Worm (Caenorhabditis elegans) whole organism, L2 larva: Measurements from ENCODE around the gene cka-2.

Source experiments
- ZK546.5 ChIP-seq: sonication (generic microtip); optimal IDR thresholded peaks from 2 replicates; lab custom pipeline; 2017; ENCODE audit warnings: missing biosample characterization, missing genetic modification characterization
- ceh-82 ChIP-seq: fragments of 150-350 bp; optimal IDR thresholded peaks from 2 replicates; lab custom pipeline; 2014; ENCODE audit warnings: missing biosample characterization, missing genetic modification characterization
- gmeb-1 ChIP-seq: fragments of 150-350 bp; optimal IDR thresholded peaks from 2 replicates; lab custom pipeline; 2014; ENCODE audit warnings: missing biosample characterization, missing genetic modification characterization
- lin-11 ChIP-seq: fragments of 150-350 bp; sonication (generic microtip); optimal IDR thresholded peaks from 2 replicates; lab custom pipeline; 2014; ENCODE audit warnings: missing biosample characterization, missing genetic modification characterization, inconsistent platforms, mixed read lengths
- lin-39 ChIP-seq: fragments of 150-350 bp; optimal IDR thresholded peaks from 2 replicates; lab custom pipeline; 2014; ENCODE audit warnings: missing biosample characterization, missing genetic modification reagents, missing genetic modification characterization
- lsy-2 ChIP-seq, 2 experiments: fragments of 150-350 bp in 1 of 2; sonication (generic microtip) in 1 of 2; optimal IDR thresholded peaks; 2 replicates each; lab custom pipeline; 2014 to 2017; ENCODE audit warnings: missing biosample characterization in 2 of 2, missing genetic modification characterization in 2 of 2
- nhr-12 ChIP-seq: fragments of 150-350 bp; optimal IDR thresholded peaks from 2 replicates; lab custom pipeline; 2014; ENCODE audit warnings: missing biosample characterization, missing genetic modification characterization
- nhr-23 ChIP-seq: fragments of 150-350 bp; optimal IDR thresholded peaks from 2 replicates; lab custom pipeline; 2014; ENCODE audit warnings: missing biosample characterization, missing genetic modification reagents, missing genetic modification characterization
- nhr-77 ChIP-seq: fragments of 150-350 bp; optimal IDR thresholded peaks from 2 replicates; lab custom pipeline; 2014; ENCODE audit warnings: missing biosample characterization, missing genetic modification characterization
- peb-1 ChIP-seq: fragments of 150-350 bp; optimal IDR thresholded peaks from 2 replicates; lab custom pipeline; 2014; ENCODE audit warnings: missing biosample characterization, missing genetic modification characterization
- unc-39 ChIP-seq: fragments of 150-350 bp; optimal IDR thresholded peaks from 2 replicates; lab custom pipeline; 2014; ENCODE audit warnings: missing biosample characterization, missing genetic modification characterization

DNA sequence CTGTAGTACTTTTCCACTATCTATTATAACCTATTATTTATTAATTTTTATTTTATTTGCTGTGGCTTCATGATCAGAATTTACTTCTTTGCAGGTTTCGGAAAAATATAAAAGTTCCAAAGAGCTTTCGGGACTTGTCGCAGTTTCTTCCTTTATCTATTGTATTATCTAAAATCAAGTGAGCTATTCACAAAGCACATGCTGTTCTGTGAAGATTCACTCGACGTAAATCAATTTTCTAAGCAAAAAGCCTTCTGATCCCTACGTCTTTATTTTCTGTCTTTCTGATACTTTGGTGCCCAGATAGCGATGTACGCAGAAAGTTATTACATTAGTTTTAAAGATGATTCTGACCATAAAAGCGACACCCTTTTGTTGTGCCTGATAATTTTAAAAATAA is 31.2 kb downstream of the cka-2 start:
- no peak for TF ChIP-seq gmeb-1
- TF ChIP-seq nhr-77 (tag; lab: Kevin White, UChicago): no peak
- no peak for TF ChIP-seq nhr-23 (tag; lab: Kevin White, UChicago)
- TF ChIP-seq peb-1 (tag; lab: Kevin White, UChicago): no peak
- TF ChIP-seq lin-39 (tag; lab: Kevin White, UChicago): no peak
- no peak for TF ChIP-seq ZK546.5
- no peak for TF ChIP-seq ceh-82 (tag; lab: Kevin White, UChicago)
- TF ChIP-seq lin-11: no peak
- no peak for TF ChIP-seq nhr-12
- TF ChIP-seq lsy-2 (tag; optimal IDR thresholded peaks at IDR 0.05; lab: Kevin White, UChicago): no peak
- no peak for TF ChIP-seq unc-39
